Worm (Caenorhabditis elegans): ENCODE results near the gene nas-19.

The nas-19 gene

DNA sequence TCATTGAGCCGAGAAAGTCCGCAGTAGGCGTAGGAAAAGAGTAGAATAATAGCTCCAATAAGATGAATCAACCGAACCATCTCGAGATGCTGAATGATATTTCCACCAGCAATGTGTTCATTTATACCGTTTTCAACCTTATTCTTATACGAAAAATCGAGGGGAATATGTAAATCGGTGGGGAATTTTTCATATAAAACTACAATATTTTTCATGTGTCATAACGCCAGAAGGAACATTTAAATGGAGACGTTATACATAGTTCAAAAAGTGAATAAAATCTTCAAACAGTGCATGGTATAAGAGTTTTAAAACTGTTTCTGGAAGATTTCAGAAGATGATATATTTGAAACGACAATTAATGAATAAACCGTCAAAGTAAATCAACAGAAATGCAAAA is at the start of gene nas-19:
TSS of gene nas-19 (minus strand) at position 101 of the 400 bp plus-strand sequence.
- TF ChIP-seq mel-28 (tag; optimal IDR thresholded peaks at IDR 0.05; ENCODE audit: borderline replicate concordance) (no peak), rec-8 (tag; optimal IDR thresholded peaks at IDR 0.05) (no peak), ceh-91 (GFP tag; IDR thresholded peaks at IDR 0.05) (no peak), hmg-1.2 (GFP tag; IDR thresholded peaks at IDR 0.05) (no peak), ekl-4 (GFP tag; IDR thresholded peaks at IDR 0.05) (no peak), sea-2 (GFP tag; IDR thresholded peaks at IDR 0.05) (no peak), F57A8.1 (GFP tag; optimal IDR thresholded peaks at IDR 0.05) (no peak), cebp-1 (GFP tag; IDR thresholded peaks at IDR 0.05) (no peak), cebp-1 (tag; optimal IDR thresholded peaks at IDR 0.05) (no peak)

DNA sequence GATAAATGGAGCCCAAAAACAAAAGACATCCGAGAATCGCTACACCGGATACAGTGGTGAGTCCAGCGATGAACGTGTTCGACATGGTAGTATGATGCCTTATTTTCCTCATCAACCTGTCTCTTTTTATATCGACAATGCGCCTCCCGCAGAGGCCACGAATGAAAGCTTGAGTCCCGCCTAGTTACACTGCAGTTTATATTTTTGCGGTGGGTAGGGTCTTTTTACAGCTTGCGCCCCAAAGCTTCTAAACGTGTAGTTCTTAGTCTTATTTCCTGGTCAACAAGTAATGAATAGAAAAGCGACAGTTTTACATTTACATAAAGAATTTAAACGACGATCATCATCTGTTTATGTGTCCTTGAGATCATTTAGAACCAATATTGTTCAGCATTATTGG is 47.7 kb upstream of the nas-19 start, which contains the start of gene col-156:
TSS of gene col-156 (minus strand) at position 101 of the 400 bp plus-strand sequence.
- TF ChIP-seq F57C9.4 (tag; optimal IDR thresholded peaks at IDR 0.05), result no peak
- TF ChIP-seq ztf-6 (GFP tag; IDR thresholded peaks at IDR 0.05), result no peak
- no peak for TF ChIP-seq pha-4 (tag; optimal IDR thresholded peaks at IDR 0.05)
- TF ChIP-seq hlh-12 (tag; optimal IDR thresholded peaks at IDR 0.05), result no peak
- no peak for TF ChIP-seq Y53F4B.3 (GFP tag; IDR thresholded peaks at IDR 0.05)
- no peak for TF ChIP-seq tbp1 (GFP tag; optimal IDR thresholded peaks at IDR 0.05)
- no peak for TF ChIP-seq Y53G8AR.9 (GFP tag; conservative IDR thresholded peaks at IDR 0.05)
- TF ChIP-seq Y95B8A.8 (GFP tag; IDR thresholded peaks at IDR 0.05), result no peak
- TF ChIP-seq lin-40 (tag; optimal IDR thresholded peaks at IDR 0.05), result no peak
- TF ChIP-seq F49E8.2 (tag; optimal IDR thresholded peaks at IDR 0.05; ENCODE audit: insufficient read depth), result no peak
- no peak for TF ChIP-seq ceh-40 (GFP tag; IDR thresholded peaks at IDR 0.05)
- no peak for TF ChIP-seq nhr-120 (GFP tag; IDR thresholded peaks at IDR 0.05)
- no peak for TF ChIP-seq ama-1 (optimal IDR thresholded peaks at IDR 0.05)
- TF ChIP-seq ama-1 (GFP tag; optimal IDR thresholded peaks at IDR 0.05), result no peak
- no peak for TF ChIP-seq dpff-1 (tag; optimal IDR thresholded peaks at IDR 0.05)
- no peak for TF ChIP-seq efl-1 (GFP tag; optimal IDR thresholded peaks at IDR 0.05)
- no peak for TF ChIP-seq athp-1 (tag; optimal IDR thresholded peaks at IDR 0.05)
- no peak for TF ChIP-seq B0336.3 (GFP tag; IDR thresholded peaks at IDR 0.05)

DNA sequence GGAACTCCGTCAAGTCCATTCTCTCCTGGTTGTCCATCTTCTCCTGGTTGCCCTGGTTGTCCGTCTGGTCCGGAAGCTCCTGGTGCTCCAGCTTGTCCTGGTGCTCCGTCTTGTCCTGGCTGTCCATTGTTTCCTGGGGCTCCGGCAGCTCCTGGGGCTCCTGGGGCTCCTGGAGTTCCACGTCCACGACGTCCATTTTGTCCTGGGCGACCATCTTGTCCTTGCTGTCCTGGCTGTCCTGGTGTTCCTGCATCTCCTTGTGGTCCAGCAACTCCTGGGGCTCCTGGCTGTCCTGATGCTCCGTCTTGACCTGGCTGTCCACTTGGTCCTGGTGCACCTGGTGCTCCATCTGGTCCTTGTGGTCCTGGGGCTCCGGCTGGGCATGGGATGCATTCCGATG is 46.9 kb upstream of the nas-19 start:
- TF ChIP-seq fkh-3 (tag; optimal IDR thresholded peaks at IDR 0.05) (no peak), madf-6 (GFP tag; IDR thresholded peaks at IDR 0.05) (no peak), F57C9.4 (tag; optimal IDR thresholded peaks at IDR 0.05) (no peak), F55B11.4 (tag; optimal IDR thresholded peaks at IDR 0.05; ENCODE audit: borderline replicate concordance, insufficient read depth) (no peak), madf-10 (tag; optimal IDR thresholded peaks at IDR 0.05) (no peak), egrh-3 (GFP tag; IDR thresholded peaks at IDR 0.05) (peak; percentile 81), dpl-1 (GFP tag; optimal IDR thresholded peaks at IDR 0.05) (no peak), zfh-2 (GFP tag; conservative IDR thresholded peaks at IDR 0.05) (peak; percentile 93)

DNA sequence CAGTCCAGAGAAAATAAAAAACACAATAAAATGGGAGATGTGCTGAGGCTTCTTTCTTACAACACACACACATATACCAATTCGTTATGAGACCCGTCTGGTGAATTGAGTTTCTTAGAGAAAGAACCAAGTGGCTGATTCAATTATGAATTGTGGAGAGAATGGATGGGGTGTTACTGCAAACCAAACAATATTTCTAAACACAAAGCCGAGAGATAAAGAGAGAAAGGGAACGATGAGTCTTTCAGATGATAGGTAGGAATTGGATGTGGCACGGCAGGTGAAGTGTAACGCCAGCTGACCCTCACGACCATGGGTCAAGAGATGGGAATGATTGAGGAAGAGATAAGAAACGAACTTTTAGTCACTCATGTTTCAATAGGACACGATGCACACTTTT is 43.8 kb upstream of the nas-19 start, which contains the start of gene mig-17:
TSS of gene mig-17 (plus strand) at position 389 of the 400 bp plus-strand sequence.
- TF ChIP-seq F22D6.2 (tag; optimal IDR thresholded peaks at IDR 0.05) (no peak), attf-3 (GFP tag; conservative IDR thresholded peaks at IDR 0.05) (no peak), nhr-27 (tag; optimal IDR thresholded peaks at IDR 0.05) (no peak), F57A8.1 (GFP tag; optimal IDR thresholded peaks at IDR 0.05) (no peak)
